Fruit fly (Drosophila melanogaster): Measurements from ENCODE around the gene Hsp67Bc.

Gene Hsp67Bc

dm6 chr3L:9401354-9402156 is 29.3 kb upstream of the Hsp67Bc start (continued):
- TF ChIP-seq CG4328 (GFP tag; optimal IDR thresholded peaks at IDR 0.05) (no peak), cato (GFP tag; optimal IDR thresholded peaks at IDR 0.05; ENCODE audit: borderline replicate concordance) (no peak), Hmx (GFP tag; optimal IDR thresholded peaks at IDR 0.05) (no peak), CG1603 (tag; optimal IDR thresholded peaks at IDR 0.05) (no peak), H15 (GFP tag; IDR thresholded peaks at IDR 0.05) (no peak), CG3065 (GFP tag; optimal IDR thresholded peaks at IDR 0.05) (no peak), Med (GFP tag) (peak; percentile 48), CG11247 (GFP tag; IDR thresholded peaks at IDR 0.05) (no peak), D19B (GFP tag; optimal IDR thresholded peaks at IDR 0.05) (no peak), al (GFP tag; IDR thresholded peaks at IDR 0.05) (no peak), CG6254 (GFP tag; optimal IDR thresholded peaks at IDR 0.05) (no peak), CG1024 (GFP tag; IDR thresholded peaks at IDR 0.05) (no peak), Dp (GFP tag; optimal IDR thresholded peaks at IDR 0.05) (no peak), CG10321 (GFP tag; IDR thresholded peaks at IDR 0.05) (peak; percentile 58; the same call in 1 of the 2 replicates), hth (optimal IDR thresholded peaks at IDR 0.05) (no peak), Atf6 (GFP tag; IDR thresholded peaks at IDR 0.05) (0 out of 2 replicates have a peak, but pooled peaks have one; percentile 13), CG15601 (tag; optimal IDR thresholded peaks at IDR 0.05) (no peak), CG12391 (tag; optimal IDR thresholded peaks at IDR 0.05) (no peak), CG8765 (GFP tag; IDR thresholded peaks at IDR 0.05) (no peak), CG14667 (GFP tag; IDR thresholded peaks at IDR 0.05) (no peak), fd96Cb (tag; optimal IDR thresholded peaks at IDR 0.05) (no peak), chinmo (GFP tag; IDR thresholded peaks at IDR 0.05; ENCODE audit: partially characterized antibody) (peak; percentile 83; the same call in 3 of the 4 replicates), Dek (tag; optimal IDR thresholded peaks at IDR 0.05) (no peak), seq (GFP tag; IDR thresholded peaks at IDR 0.05) (peak; percentile 49; the same call in 1 of the 2 replicates), Jarid2 (GFP tag; optimal IDR thresholded peaks at IDR 0.05) (no peak), nerfin-2 (GFP tag; IDR thresholded peaks at IDR 0.05; ENCODE audit: partially characterized antibody) (no peak), ATbp (GFP tag; optimal IDR thresholded peaks at IDR 0.05) (no peak), MBD-R2 (GFP tag; IDR thresholded peaks at IDR 0.05) (peak; percentile 20; the same call in 1 of the 2 replicates), lmd (GFP tag; IDR thresholded peaks at IDR 0.05) (no peak), CG9437 (GFP tag; optimal IDR thresholded peaks at IDR 0.05) (no peak)

dm6 chr3L:9400697-9401353 is 28.5 kb upstream of the Hsp67Bc start:
- TF ChIP-seq CG10209 (GFP tag; optimal IDR thresholded peaks at IDR 0.05), result no peak
- peak; percentile 3 for TF ChIP-seq CG1832 (GFP tag; optimal IDR thresholded peaks at IDR 0.05)
- TF ChIP-seq sens (GFP tag), result peak; percentile 71
- TF ChIP-seq Kr (GFP tag; optimal IDR thresholded peaks at IDR 0.05), result no peak
- 0 out of 3 replicates have a peak, but pooled peaks have one; percentile 17 for TF ChIP-seq sr (GFP tag; IDR thresholded peaks at IDR 0.05)
- TF ChIP-seq da (GFP tag; optimal IDR thresholded peaks at IDR 0.05), result no peak
- peak; percentile 71 for TF ChIP-seq Med (GFP tag)
- no peak for TF ChIP-seq Tbp (GFP tag; optimal IDR thresholded peaks at IDR 0.05)
- TF ChIP-seq Trl (optimal IDR thresholded peaks at IDR 0.05), result peak; percentile 55 to 74
- no peak for TF ChIP-seq Trl (GFP tag; optimal IDR thresholded peaks at IDR 0.05)
- TF ChIP-seq CG10267 (tag; optimal IDR thresholded peaks at IDR 0.05), result no peak
- peak; percentile 74; the same call in 2 of the 3 replicates for TF ChIP-seq CG14050 (GFP tag; IDR thresholded peaks at IDR 0.05)
- TF ChIP-seq CHES-1-like (GFP tag; optimal IDR thresholded peaks at IDR 0.05), result peak; percentile 20
- TF ChIP-seq CG15601 (tag; optimal IDR thresholded peaks at IDR 0.05), result no peak
- TF ChIP-seq lbe (GFP tag; optimal IDR thresholded peaks at IDR 0.05), result no peak
- TF ChIP-seq cg (GFP tag; optimal IDR thresholded peaks at IDR 0.05), result peak; percentile 84
- TF ChIP-seq Ets97D (GFP tag; optimal IDR thresholded peaks at IDR 0.05), result no peak
- no peak for TF ChIP-seq gsb-n (tag; optimal IDR thresholded peaks at IDR 0.05)
- TF ChIP-seq kay (GFP tag; optimal IDR thresholded peaks at IDR 0.05), result peak; percentile 26
- TF ChIP-seq insv (GFP tag; optimal IDR thresholded peaks at IDR 0.05), result no peak
- TF ChIP-seq bigmax (GFP tag; optimal IDR thresholded peaks at IDR 0.05), result no peak
- no peak for TF ChIP-seq CG30020 (tag; optimal IDR thresholded peaks at IDR 0.05)
- no peak for TF ChIP-seq hth (optimal IDR thresholded peaks at IDR 0.05)

All from whole organism, embryonic.